Worm (Caenorhabditis elegans) whole organism, young adult: ENCODE measurements around the gene mlh-1.
A peak's percentile ranks its signal among the peaks of the same experiment; 100 is the strongest.

Experiments
- B0261.1 ChIP-seq: sonication (generic microtip); optimal IDR thresholded peaks from 2 replicates; lab custom pipeline; 2016; ENCODE audit warnings: mild to moderate bottlenecking, missing genetic modification characterization, moderate library complexity, missing compliant biosample characterization
- F49E8.2 ChIP-seq: sonication (generic microtip); optimal IDR thresholded peaks from 3 replicates; lab custom pipeline; 2017; ENCODE audit warnings: missing genetic modification characterization, mild to moderate bottlenecking, missing compliant biosample characterization, antibody characterized with exemption, moderate library complexity; ENCODE audit not compliant: insufficient read depth
- K12H6.12 ChIP-seq: fragments of 200-800 bp; sonication (Bioruptor generic); optimal IDR thresholded peaks from 2 replicates; lab custom pipeline; 2018; ENCODE audit warnings: mild to moderate bottlenecking, missing genetic modification characterization, missing compliant biosample characterization
- attf-6 ChIP-seq: fragments of 200-800 bp; sonication (Bioruptor generic); IDR thresholded peaks from 2 replicates; pipeline ENCODE4 v1.3.6; 2022; ENCODE audit warnings: missing genetic modification reagents, missing genetic modification characterization, missing compliant biosample characterization
- ccch-3 ChIP-seq: fragments of 200-800 bp; sonication (Bioruptor generic); optimal IDR thresholded peaks from 2 replicates; lab custom pipeline; 2018; ENCODE audit warnings: mild to moderate bottlenecking, missing genetic modification characterization, missing compliant biosample characterization
- ceh-27 ChIP-seq: fragments of 200-800 bp; sonication (Bioruptor generic); optimal IDR thresholded peaks from 2 replicates; lab custom pipeline; 2018; ENCODE audit warnings: mild to moderate bottlenecking, missing genetic modification characterization, moderate library complexity, missing compliant biosample characterization
- ets-4 ChIP-seq: fragments of 200-800 bp; sonication (Bioruptor generic); optimal IDR thresholded peaks from 2 replicates; lab custom pipeline; 2018; ENCODE audit warnings: mild to moderate bottlenecking, missing genetic modification characterization, missing compliant biosample characterization
- nhr-90 ChIP-seq: sonication (generic microtip); optimal IDR thresholded peaks from 2 replicates; lab custom pipeline; 2016; ENCODE audit warnings: missing genotype, mild to moderate bottlenecking, missing genetic modification characterization, missing compliant biosample characterization
- pbrm-1 ChIP-seq: fragments of 200-800 bp; sonication (Bioruptor generic); IDR thresholded peaks from 2 replicates; pipeline ENCODE4 v1.3.6; 2022; ENCODE audit warnings: missing genetic modification reagents, missing genetic modification characterization, missing compliant biosample characterization
- snpc-4 ChIP-seq, 5 experiments: fragments of 150-350 bp in 1 of 5; sonication (generic microtip) in 4 of 5; optimal IDR thresholded peaks; 2 replicates each; lab custom pipeline; 2014 to 2018; ENCODE audit warnings: missing genetic modification characterization in 5 of 5, missing biosample characterization in 3 of 5, antibody characterized with exemption in 2 of 5, mild to moderate bottlenecking in 2 of 5, missing compliant biosample characterization in 2 of 5, missing genotype in 2 of 5, moderate library complexity in 2 of 5, missing genetic modification reagents in 1 of 5

DNA sequence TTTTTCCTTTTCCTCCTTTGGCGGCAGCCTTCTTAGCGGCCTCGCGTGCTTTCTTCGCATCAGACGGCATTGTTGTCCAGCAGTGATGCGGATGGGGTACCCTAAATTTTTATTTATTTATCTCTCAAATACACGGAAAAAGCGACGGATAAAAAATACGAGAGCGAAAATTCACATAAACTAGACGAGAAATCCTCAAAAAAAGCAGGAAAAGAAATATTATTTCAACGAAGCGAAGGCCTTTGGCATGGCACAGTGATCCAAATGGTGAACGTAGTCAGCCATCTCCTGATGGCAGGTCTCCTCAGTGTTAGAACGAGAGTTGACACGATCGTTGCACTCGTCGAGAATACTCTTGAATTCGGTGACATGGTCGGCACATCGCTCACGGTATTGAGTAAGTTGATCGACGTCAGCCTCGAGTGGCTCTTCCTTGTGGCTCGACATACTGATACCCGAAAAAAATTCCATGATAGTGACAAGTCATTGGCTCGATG, 52.2 kb downstream of the mlh-1 start, which contains the start of the genes abcf-2 and T27E9.2:
- TF ChIP-seq attf-6, result no peak
- TF ChIP-seq ccch-3, result no peak
- TF ChIP-seq ceh-27 (GFP tag; lab: Kevin White, UChicago), result no peak
- TF ChIP-seq nhr-90 (tag; lab: Kevin White, UChicago), result no peak
- no peak for TF ChIP-seq K12H6.12 (tag; lab: Kevin White, UChicago)
- TF ChIP-seq snpc-4 (GFP tag; optimal IDR thresholded peaks at IDR 0.05; lab: Kevin White, UChicago), result no peak
- no peak for TF ChIP-seq snpc-4 (tag; optimal IDR thresholded peaks at IDR 0.05; lab: Kevin White, UChicago)
- TF ChIP-seq B0261.1 (tag; lab: Kevin White, UChicago), result no peak
- no peak for TF ChIP-seq ets-4 (GFP tag; lab: Kevin White, UChicago)
- no peak for TF ChIP-seq F49E8.2 (tag; lab: Kevin White, UChicago)
- TF ChIP-seq pbrm-1 (GFP tag; lab: Robert Waterston, UW), result 0 out of 2 replicates have a peak, but pooled peaks have one; percentile 31
